Worm (Caenorhabditis elegans) whole organism, mixed stage, embryonic: ENCODE results near the gene pfd-1.

Experiments used
- M03D4.4 ChIP-seq: sonication (generic microtip); optimal IDR thresholded peaks from 2 replicates; lab custom pipeline; 2017; ENCODE audit warnings: mild to moderate bottlenecking, missing genetic modification characterization, missing compliant biosample characterization
- elt-1 ChIP-seq: sonication (generic microtip); optimal IDR thresholded peaks from 2 replicates; lab custom pipeline; 2017; ENCODE audit warnings: missing genetic modification characterization, mild to moderate bottlenecking, missing compliant biosample characterization, antibody characterized with exemption, moderate library complexity, borderline replicate concordance; ENCODE audit not compliant: insufficient read depth
- mls-2 ChIP-seq: sonication (generic microtip); optimal IDR thresholded peaks from 2 replicates; lab custom pipeline; 2016; ENCODE audit warnings: mild to moderate bottlenecking, missing genetic modification characterization, moderate library complexity, missing compliant biosample characterization
- nhr-237 ChIP-seq: fragments of 150-350 bp; optimal IDR thresholded peaks from 2 replicates; lab custom pipeline; 2014; ENCODE audit warnings: missing biosample characterization, missing genetic modification characterization
- unc-62 ChIP-seq: fragments of 150-350 bp; optimal IDR thresholded peaks from 2 replicates; lab custom pipeline; 2014; ENCODE audit warnings: missing biosample characterization, missing genetic modification reagents, missing genetic modification characterization

DNA sequence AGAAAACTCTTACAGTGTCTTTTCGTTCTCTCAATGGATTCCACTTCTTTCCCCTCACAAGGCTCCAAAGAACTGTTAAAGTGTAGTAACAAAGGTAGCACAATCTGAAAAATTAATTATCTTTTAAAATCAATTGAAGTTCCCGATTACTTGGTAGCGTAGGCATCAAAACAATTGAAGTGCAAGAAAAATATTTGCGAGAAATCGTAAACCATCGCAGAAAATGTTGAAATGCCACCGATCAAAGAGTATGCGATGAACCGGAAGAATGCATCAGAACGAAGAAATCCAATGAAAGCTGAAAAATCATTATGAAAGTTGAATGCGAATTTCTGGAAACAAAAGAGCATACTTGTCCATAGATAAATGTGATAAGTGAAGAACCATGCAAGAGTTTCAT is 3.4 kb upstream of the pfd-1 start:
- TF ChIP-seq nhr-237: no peak
- no peak for TF ChIP-seq unc-62 (GFP tag; lab: Kevin White, UChicago)
- no peak for TF ChIP-seq M03D4.4 (tag; lab: Kevin White, UChicago)
- no peak for TF ChIP-seq mls-2 (tag; lab: Kevin White, UChicago)
- TF ChIP-seq elt-1 (tag; lab: Kevin White, UChicago): no peak
